Worm (Caenorhabditis elegans) whole organism, young adult: ENCODE data around the gene F12F6.1.

ENCODE experiments used
- B0019.2 ChIP-seq: fragments of 200-800 bp; sonication (Bioruptor generic); conservative IDR thresholded peaks from 2 replicates; pipeline ENCODE4 v1.3.6; 2022; ENCODE audit warnings: missing genetic modification reagents, missing genetic modification characterization, missing compliant biosample characterization
- C17E4.6 ChIP-seq: fragments of 200-800 bp; sonication (Bioruptor generic); IDR thresholded peaks from 2 replicates; pipeline ENCODE4 v1.3.6; 2022; ENCODE audit warnings: missing genetic modification reagents, missing genetic modification characterization, missing compliant biosample characterization
- F33H1.4 ChIP-seq: fragments of 200-800 bp; sonication (Bioruptor generic); IDR thresholded peaks from 2 replicates; pipeline ENCODE4 v1.3.6; 2022; ENCODE audit warnings: missing genetic modification reagents, missing genetic modification characterization, missing compliant biosample characterization
- F37B4.10 ChIP-seq: fragments of 200-800 bp; sonication (Bioruptor generic); IDR thresholded peaks from 2 replicates; pipeline ENCODE4 v1.3.6; 2022; ENCODE audit warnings: missing genetic modification characterization, missing compliant biosample characterization
- F55B11.4 ChIP-seq: sonication (generic microtip); optimal IDR thresholded peaks from 2 replicates; lab custom pipeline; 2016; ENCODE audit warnings: missing compliant biosample characterization, missing genetic modification characterization, borderline replicate concordance; ENCODE audit not compliant: insufficient read depth
- K11D2.4 ChIP-seq: fragments of 200-800 bp; sonication (Bioruptor generic); IDR thresholded peaks from 2 replicates; pipeline ENCODE4 v1.3.6; 2022; ENCODE audit warnings: missing genetic modification reagents, missing genetic modification characterization, missing compliant biosample characterization
- K12H6.12 ChIP-seq: fragments of 200-800 bp; sonication (Bioruptor generic); optimal IDR thresholded peaks from 2 replicates; lab custom pipeline; 2018; ENCODE audit warnings: mild to moderate bottlenecking, missing genetic modification characterization, missing compliant biosample characterization
- Y53F4B.3 ChIP-seq: fragments of 200-800 bp; sonication (Bioruptor generic); IDR thresholded peaks from 2 replicates; pipeline ENCODE4 v1.3.6; 2022; ENCODE audit warnings: missing genetic modification reagents, missing genetic modification characterization, missing compliant biosample characterization
- Y67H2A.10 ChIP-seq: fragments of 200-800 bp; sonication (Bioruptor generic); conservative IDR thresholded peaks from 2 replicates; pipeline ENCODE4 v1.3.6; 2022; ENCODE audit warnings: missing genetic modification reagents, missing genetic modification characterization, missing compliant biosample characterization
- Y79H2A.3 ChIP-seq: fragments of 200-800 bp; sonication (Bioruptor generic); conservative IDR thresholded peaks from 2 replicates; pipeline ENCODE4 v1.3.6; 2022; ENCODE audit warnings: missing genetic modification reagents, missing genetic modification characterization, missing compliant biosample characterization
- cebp-1 ChIP-seq, 2 experiments: fragments of 200-800 bp in 1 of 2; sonication (Bioruptor generic) in 1 of 2; sonication (generic microtip) in 1 of 2; IDR thresholded peaks in 1 of 2; optimal IDR thresholded peaks in 1 of 2; 2 replicates each; pipeline versions ENCODE4 v1.3.6 to Lab custom; 2017 to 2022; ENCODE audit warnings: missing compliant biosample characterization in 2 of 2, missing genetic modification characterization in 2 of 2, mild to moderate bottlenecking in 1 of 2, missing genetic modification reagents in 1 of 2, moderate library complexity in 1 of 2
- ceh-100 ChIP-seq: fragments of 200-800 bp; sonication (Bioruptor generic); IDR thresholded peaks from 2 replicates; pipeline ENCODE4 v1.3.6; 2022; ENCODE audit warnings: missing genetic modification reagents, missing genetic modification characterization, missing compliant biosample characterization
- ceh-79 ChIP-seq: sonication (generic microtip); optimal IDR thresholded peaks from 2 replicates; lab custom pipeline; 2017; ENCODE audit warnings: mild to moderate bottlenecking, missing genetic modification characterization, missing compliant biosample characterization
- chd-7 ChIP-seq: sonication (generic microtip); optimal IDR thresholded peaks from 2 replicates; lab custom pipeline; 2016; ENCODE audit warnings: mild to moderate bottlenecking, missing genetic modification characterization, moderate library complexity, missing compliant biosample characterization
- egrh-3 ChIP-seq: fragments of 200-800 bp; sonication (Bioruptor generic); IDR thresholded peaks from 2 replicates; pipeline ENCODE4 v1.3.6; 2022; ENCODE audit warnings: missing genetic modification reagents, missing genetic modification characterization, missing compliant biosample characterization
- fkh-3 ChIP-seq: sonication (generic microtip); optimal IDR thresholded peaks from 2 replicates; lab custom pipeline; 2016; ENCODE audit warnings: mild to moderate bottlenecking, missing genetic modification characterization, missing compliant biosample characterization
- hmg-1.2 ChIP-seq: fragments of 200-800 bp; sonication (Bioruptor generic); IDR thresholded peaks from 2 replicates; pipeline ENCODE4 v1.3.6; 2022; ENCODE audit warnings: missing genetic modification reagents, missing genetic modification characterization, missing compliant biosample characterization
- let-607 ChIP-seq, 2 experiments: fragments of 200-800 bp in 1 of 2; sonication (Bioruptor generic) in 1 of 2; sonication (generic microtip) in 1 of 2; optimal IDR thresholded peaks; 2 replicates each; lab custom pipeline; 2016 to 2018; ENCODE audit warnings: mild to moderate bottlenecking in 2 of 2, missing compliant biosample characterization in 2 of 2, missing genetic modification characterization in 2 of 2, moderate library complexity in 2 of 2, missing genotype in 1 of 2
- lir-1 ChIP-seq: fragments of 200-800 bp; sonication (Bioruptor generic); conservative IDR thresholded peaks from 2 replicates; pipeline ENCODE4 v1.3.6; 2022; ENCODE audit warnings: missing genetic modification reagents, missing genetic modification characterization, missing compliant biosample characterization
- lsl-1 ChIP-seq: fragments of 200-800 bp; sonication (Bioruptor generic); optimal IDR thresholded peaks from 2 replicates; lab custom pipeline; 2018; ENCODE audit warnings: mild to moderate bottlenecking, missing genetic modification characterization, moderate library complexity, missing compliant biosample characterization
- mcd-1 ChIP-seq: fragments of 200-800 bp; sonication (Bioruptor generic); IDR thresholded peaks from 2 replicates; pipeline ENCODE4 v1.3.6; 2022; ENCODE audit warnings: missing genetic modification reagents, missing genetic modification characterization, missing compliant biosample characterization
- mxl-1 ChIP-seq: sonication (generic microtip); optimal IDR thresholded peaks from 2 replicates; lab custom pipeline; 2016; ENCODE audit warnings: missing genetic modification characterization, missing compliant biosample characterization
- nfyb-1 ChIP-seq: fragments of 200-800 bp; sonication (Bioruptor generic); IDR thresholded peaks from 2 replicates; pipeline ENCODE4 v1.3.6; 2022; ENCODE audit warnings: missing genetic modification reagents, missing genetic modification characterization, missing compliant biosample characterization
- pbrm-1 ChIP-seq: fragments of 200-800 bp; sonication (Bioruptor generic); IDR thresholded peaks from 2 replicates; pipeline ENCODE4 v1.3.6; 2022; ENCODE audit warnings: missing genetic modification reagents, missing genetic modification characterization, missing compliant biosample characterization
- pha-4 ChIP-seq: fragments of 150-350 bp; sonication (generic microtip); optimal IDR thresholded peaks from 2 replicates; lab custom pipeline; 2014; ENCODE audit warnings: missing biosample characterization, missing genetic modification reagents, missing genetic modification characterization
- rcor-1 ChIP-seq: fragments of 200-800 bp; sonication (Bioruptor generic); IDR thresholded peaks from 2 replicates; pipeline ENCODE4 v1.3.6; 2022; ENCODE audit warnings: missing genetic modification reagents, missing genetic modification characterization, missing compliant biosample characterization
- repo-1 ChIP-seq: sonication (generic microtip); optimal IDR thresholded peaks from 2 replicates; lab custom pipeline; 2017; ENCODE audit warnings: mild to moderate bottlenecking, missing genetic modification characterization, missing compliant biosample characterization
- sdz-38 ChIP-seq: sonication (generic microtip); optimal IDR thresholded peaks from 2 replicates; lab custom pipeline; 2016; ENCODE audit warnings: missing genotype, missing genetic modification characterization, missing compliant biosample characterization
- snpc-3.4 ChIP-seq: sonication (generic microtip); optimal IDR thresholded peaks from 2 replicates; lab custom pipeline; 2017; ENCODE audit warnings: missing genetic modification characterization, mild to moderate bottlenecking, missing compliant biosample characterization, antibody characterized with exemption, moderate library complexity, missing genotype, missing genetic modification reagents
- tbp1 ChIP-seq: fragments of 200-800 bp; sonication (Bioruptor generic); optimal IDR thresholded peaks from 2 replicates; lab custom pipeline; 2018; ENCODE audit warnings: mild to moderate bottlenecking, missing genetic modification characterization, missing compliant biosample characterization
- zim-3 ChIP-seq: sonication (generic microtip); optimal IDR thresholded peaks from 2 replicates; lab custom pipeline; 2017; ENCODE audit warnings: mild to moderate bottlenecking, missing genetic modification characterization, moderate library complexity, missing compliant biosample characterization
- ztf-25 ChIP-seq: fragments of 200-800 bp; sonication (Bioruptor generic); IDR thresholded peaks from 2 replicates; pipeline ENCODE4 v1.3.6; 2022; ENCODE audit warnings: missing genetic modification reagents, missing genetic modification characterization, missing compliant biosample characterization
- ztf-26 ChIP-seq: sonication (generic microtip); optimal IDR thresholded peaks from 2 replicates; lab custom pipeline; 2017; ENCODE audit warnings: missing genetic modification characterization, missing compliant biosample characterization

F12F6.1 gene

DNA sequence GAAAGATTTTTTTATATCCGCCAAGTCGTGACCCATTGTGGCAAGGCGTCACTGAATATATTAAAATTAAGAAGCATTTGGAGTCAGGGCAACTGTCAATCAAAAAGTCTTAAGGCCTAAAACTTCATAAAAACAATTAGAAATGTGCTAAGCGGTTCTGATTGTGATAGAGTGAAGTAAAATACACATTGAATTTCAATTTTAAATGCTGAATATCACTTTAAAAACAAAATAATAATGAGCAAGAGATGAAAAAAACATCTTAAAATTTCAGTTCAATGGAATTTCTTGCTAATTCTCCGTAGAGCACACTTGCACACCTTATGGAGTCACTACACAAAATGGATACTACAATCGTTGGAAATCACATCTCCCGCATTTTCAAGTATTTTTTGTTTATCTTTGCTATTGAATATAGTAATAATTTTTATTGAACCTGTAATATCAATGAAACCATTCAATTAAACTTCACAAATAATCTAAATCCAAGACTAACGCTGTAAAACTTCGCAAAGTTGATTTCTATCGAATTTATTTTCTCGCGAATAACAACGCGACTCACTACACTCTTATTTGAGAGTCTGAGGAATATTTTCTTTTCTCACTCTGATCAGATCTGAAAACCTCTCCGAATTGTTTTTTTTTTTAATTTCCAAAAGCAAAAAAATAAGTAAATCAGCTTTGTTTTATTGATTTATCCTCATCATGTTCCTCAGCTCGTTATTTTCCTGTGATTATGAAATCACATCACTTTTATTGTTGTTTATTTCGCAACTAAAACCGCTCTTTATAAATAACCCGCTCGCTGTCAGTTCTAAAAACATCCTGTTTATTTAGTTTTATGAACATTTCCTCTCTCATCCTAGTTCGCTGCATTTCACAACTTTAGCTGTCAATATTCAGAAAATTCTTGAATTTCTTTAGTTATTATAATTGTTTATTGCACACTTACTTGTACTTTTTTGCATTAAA lies 52.0 kb downstream of the F12F6.1 start, which contains the start of gene mars-1 (continued):
- no peak for TF ChIP-seq Y67H2A.10 (GFP tag; lab: Robert Waterston, UW)
- no peak for TF ChIP-seq repo-1 (tag; lab: Kevin White, UChicago)
- TF ChIP-seq K11D2.4 (GFP tag; lab: Robert Waterston, UW): 0 out of 2 replicates have a peak, but pooled peaks have one; percentile 31
- TF ChIP-seq pbrm-1 (GFP tag; lab: Robert Waterston, UW): 0 out of 2 replicates have a peak, but pooled peaks have one; percentile 24
- peak in 1 of 2 experiments; percentile 28 for TF ChIP-seq let-607 (tag; optimal IDR thresholded peaks at IDR 0.05; lab: Kevin White, UChicago)
- TF ChIP-seq fkh-3 (tag; lab: Kevin White, UChicago): no peak
- peak; percentile 22; the same call in 1 of the 2 replicates for TF ChIP-seq rcor-1 (GFP tag; lab: Robert Waterston, UW)
- peak; percentile 43 for TF ChIP-seq tbp1 (GFP tag; lab: Kevin White, UChicago)
- TF ChIP-seq chd-7 (tag; lab: Kevin White, UChicago): no peak
- no peak for TF ChIP-seq snpc-3.4 (tag; lab: Kevin White, UChicago)
- TF ChIP-seq egrh-3: no peak
- peak; percentile 57 for TF ChIP-seq K12H6.12 (tag; lab: Kevin White, UChicago)
- TF ChIP-seq F37B4.10 (GFP tag; lab: Robert Waterston, UW): no peak
- no peak for TF ChIP-seq sdz-38 (tag; lab: Kevin White, UChicago)
- peak; percentile 31; the same call in 1 of the 2 replicates for TF ChIP-seq hmg-1.2
- TF ChIP-seq ceh-100 (GFP tag; lab: Robert Waterston, UW): peak; percentile 95
- TF ChIP-seq nfyb-1 (GFP tag; lab: Robert Waterston, UW): 0 out of 2 replicates have a peak, but pooled peaks have one; percentile 42
- TF ChIP-seq lir-1 (GFP tag; lab: Robert Waterston, UW): no peak
- TF ChIP-seq mcd-1 (GFP tag; lab: Robert Waterston, UW): peak; percentile 88
- no peak for TF ChIP-seq Y79H2A.3
- TF ChIP-seq F55B11.4 (tag; lab: Kevin White, UChicago): no peak
- no peak for TF ChIP-seq mxl-1 (tag; lab: Kevin White, UChicago)
- TF ChIP-seq C17E4.6 (GFP tag; lab: Robert Waterston, UW): no peak
- TF ChIP-seq ztf-26 (tag; lab: Kevin White, UChicago): no peak
- TF ChIP-seq Y53F4B.3 (GFP tag; lab: Robert Waterston, UW): no peak
- no peak for TF ChIP-seq ztf-25 (GFP tag; lab: Robert Waterston, UW)
- no peak for TF ChIP-seq zim-3 (tag; lab: Kevin White, UChicago)
- 0 out of 2 replicates have a peak, but pooled peaks have one; percentile 17 for TF ChIP-seq F33H1.4 (GFP tag; lab: Robert Waterston, UW)
- no peak for TF ChIP-seq B0019.2
- peak; percentile 43 for TF ChIP-seq lsl-1 (GFP tag; lab: Kevin White, UChicago)

ce11 chrIV:11636409-11636723 lies 52.6 kb downstream of the F12F6.1 start, which contains the start of gene F58B3.6:
Gene F58B3.6, plus strand, starts transcription at chrIV:11636648.
- no peak for TF ChIP-seq cebp-1 (GFP tag; IDR thresholded peaks at IDR 0.05; lab: Robert Waterston, UW)
- TF ChIP-seq cebp-1 (tag; optimal IDR thresholded peaks at IDR 0.05; lab: Kevin White, UChicago): peak; percentile 46
- TF ChIP-seq ceh-100 (GFP tag; lab: Robert Waterston, UW): peak; percentile 58
- TF ChIP-seq pha-4 (tag; lab: Kevin White, UChicago): no peak
- no peak for TF ChIP-seq ceh-79
- TF ChIP-seq mcd-1 (GFP tag; lab: Robert Waterston, UW): peak; percentile 43
- TF ChIP-seq, all 124 proteins: peak for 3
